Fruit fly (Drosophila melanogaster) whole organism, prepupa: ENCODE measurements around the gene yl.

Source experiments
- CG10631 ChIP-seq: fragments of 200-800 bp; sonication (Bioruptor generic); optimal IDR thresholded peaks from 2 replicates; lab custom pipeline; 2016; ENCODE audit warnings: missing biosample characterization, missing genetic modification characterization
- CG11294 ChIP-seq: fragments of 200-800 bp; sonication (Bioruptor generic); IDR thresholded peaks from 2 replicates; pipeline ENCODE4 v1.3.6; 2022; ENCODE audit warnings: missing biosample characterization, missing genetic modification characterization
- CG11762 ChIP-seq: fragments of 200-800 bp; sonication (Bioruptor generic); optimal IDR thresholded peaks from 3 replicates; lab custom pipeline; 2016; ENCODE audit warnings: missing biosample characterization, missing genetic modification characterization; ENCODE audit not compliant: insufficient read depth
- CG15336 ChIP-seq: fragments of 200-800 bp; sonication (Bioruptor generic); IDR thresholded peaks from 2 replicates; pipeline ENCODE4 v1.3.6; 2022; ENCODE audit warnings: missing biosample characterization, missing genetic modification characterization
- CG16779 ChIP-seq: fragments of 200-800 bp; sonication (Bioruptor generic); optimal IDR thresholded peaks from 3 replicates; lab custom pipeline; 2017; ENCODE audit warnings: missing biosample characterization, mild to moderate bottlenecking, missing genetic modification characterization
- CG3032 ChIP-seq: fragments of 200-800 bp; optimal IDR thresholded peaks from 2 replicates; lab custom pipeline; 2019; ENCODE audit warnings: missing biosample characterization, mild to moderate bottlenecking, missing genetic modification characterization, moderate library complexity
- CG31627 ChIP-seq: fragments of 200-800 bp; sonication (Bioruptor generic); optimal IDR thresholded peaks from 3 replicates; lab custom pipeline; 2016; ENCODE audit warnings: missing biosample characterization, missing genetic modification characterization
- CG32006 ChIP-seq: fragments of 200-800 bp; sonication (Bioruptor generic); optimal IDR thresholded peaks from 3 replicates; lab custom pipeline; 2017; ENCODE audit warnings: missing biosample characterization, mild to moderate bottlenecking, missing genetic modification characterization
- CG4318 ChIP-seq: fragments of 200-800 bp; sonication (Bioruptor generic); optimal IDR thresholded peaks from 3 replicates; lab custom pipeline; 2017; ENCODE audit warnings: missing biosample characterization, mild to moderate bottlenecking, missing genetic modification characterization
- CG6163 ChIP-seq: fragments of 200-800 bp; sonication (Bioruptor generic); IDR thresholded peaks from 3 replicates; pipeline ENCODE4 v1.3.6; 2022; ENCODE audit warnings: missing biosample characterization, missing genetic modification characterization
- CG6276 ChIP-seq: fragments of 200-800 bp; sonication (Bioruptor generic); optimal IDR thresholded peaks from 2 replicates; lab custom pipeline; 2017; ENCODE audit warnings: missing biosample characterization, mild to moderate bottlenecking, missing genetic modification characterization
- CG6792 ChIP-seq: fragments of 200-800 bp; sonication (Bioruptor generic); optimal IDR thresholded peaks from 3 replicates; lab custom pipeline; 2016; ENCODE audit warnings: missing biosample characterization, missing genetic modification characterization
- CG6808 ChIP-seq: fragments of 200-800 bp; sonication (Bioruptor generic); optimal IDR thresholded peaks from 3 replicates; lab custom pipeline; 2017; ENCODE audit warnings: missing biosample characterization, missing genetic modification characterization, mild to moderate bottlenecking, moderate library complexity, missing genetic modification reagents
- CG6854 ChIP-seq: fragments of 200-800 bp; sonication (Bioruptor generic); optimal IDR thresholded peaks from 2 replicates; lab custom pipeline; 2017; ENCODE audit warnings: missing biosample characterization, mild to moderate bottlenecking, missing genetic modification characterization
- CG7368 ChIP-seq: fragments of 200-800 bp; sonication (Bioruptor generic); optimal IDR thresholded peaks from 3 replicates; lab custom pipeline; 2016; ENCODE audit warnings: missing biosample characterization, missing genetic modification characterization
- CG8319 ChIP-seq: fragments of 200-800 bp; sonication (Bioruptor generic); optimal IDR thresholded peaks from 3 replicates; lab custom pipeline; 2016; ENCODE audit warnings: missing biosample characterization, missing genetic modification characterization
- CG8632 ChIP-seq: fragments of 200-800 bp; sonication (Bioruptor generic); optimal IDR thresholded peaks from 3 replicates; lab custom pipeline; 2016; ENCODE audit warnings: missing biosample characterization, missing genetic modification characterization
- CG9139 ChIP-seq: fragments of 200-800 bp; sonication (Bioruptor generic); optimal IDR thresholded peaks from 3 replicates; lab custom pipeline; 2017; ENCODE audit warnings: missing biosample characterization, mild to moderate bottlenecking, missing genetic modification characterization
- Eip75B ChIP-seq: fragments of 200-800 bp; sonication (Bioruptor generic); optimal IDR thresholded peaks from 3 replicates; lab custom pipeline; 2016; ENCODE audit warnings: missing biosample characterization, missing genetic modification characterization
- Eip78C ChIP-seq: fragments of 200-800 bp; sonication (Bioruptor generic); peaks from one replicate; lab custom pipeline; 2016; ENCODE audit warnings: missing biosample characterization, missing genetic modification characterization
- Ets21C ChIP-seq: fragments of 200-800 bp; sonication (Bioruptor generic); optimal IDR thresholded peaks from 3 replicates; lab custom pipeline; 2016; ENCODE audit warnings: missing biosample characterization, missing genetic modification characterization
- Ets96B ChIP-seq: fragments of 200-800 bp; optimal IDR thresholded peaks from 2 replicates; lab custom pipeline; 2019; ENCODE audit warnings: missing biosample characterization, mild to moderate bottlenecking, missing genetic modification characterization, moderate library complexity
- Gug ChIP-seq: fragments of 200-800 bp; sonication (Bioruptor generic); IDR thresholded peaks from 2 replicates; pipeline ENCODE4 v1.3.6; 2022; ENCODE audit warnings: missing biosample characterization, missing genetic modification characterization
- Hr38 ChIP-seq: sonication (Bioruptor generic); optimal IDR thresholded peaks from 2 replicates; lab custom pipeline; 2016; ENCODE audit warnings: missing biosample characterization, missing genetic modification characterization
- Hr39 ChIP-seq: fragments of 200-800 bp; sonication (Bioruptor generic); optimal IDR thresholded peaks from 2 replicates; lab custom pipeline; 2016; ENCODE audit warnings: missing biosample characterization, missing genetic modification characterization
- Hr4 ChIP-seq: fragments of 200-800 bp; sonication (Bioruptor generic); optimal IDR thresholded peaks from 3 replicates; lab custom pipeline; 2016; ENCODE audit warnings: missing biosample characterization, missing genetic modification characterization
- Met ChIP-seq: fragments of 200-800 bp; sonication (Bioruptor generic); optimal IDR thresholded peaks from 3 replicates; lab custom pipeline; 2016; ENCODE audit warnings: missing biosample characterization, missing genetic modification characterization
- OdsH ChIP-seq: fragments of 200-800 bp; sonication (Bioruptor generic); optimal IDR thresholded peaks from 3 replicates; lab custom pipeline; 2016; ENCODE audit warnings: missing biosample characterization, missing genetic modification characterization
- Smox ChIP-seq: fragments of 200-800 bp; sonication (Bioruptor generic); optimal IDR thresholded peaks from 3 replicates; lab custom pipeline; 2016; ENCODE audit warnings: missing biosample characterization, missing genetic modification characterization
- Sox102F ChIP-seq: fragments of 200-800 bp; sonication (Bioruptor generic); optimal IDR thresholded peaks from 2 replicates; lab custom pipeline; 2016; ENCODE audit warnings: missing biosample characterization, mild to moderate bottlenecking, missing genetic modification characterization
- Sox15 ChIP-seq: fragments of 200-800 bp; sonication (Bioruptor generic); optimal IDR thresholded peaks from 3 replicates; lab custom pipeline; 2016; ENCODE audit warnings: missing biosample characterization, missing genetic modification characterization
- achi ChIP-seq: fragments of 200-800 bp; sonication (Bioruptor generic); optimal IDR thresholded peaks from 3 replicates; lab custom pipeline; 2016; ENCODE audit warnings: missing biosample characterization, missing genetic modification characterization
- acj6 ChIP-seq: fragments of 200-800 bp; sonication (Bioruptor generic); optimal IDR thresholded peaks from 3 replicates; lab custom pipeline; 2016; ENCODE audit warnings: missing biosample characterization, missing genetic modification characterization
- dsx ChIP-seq: fragments of 200-800 bp; optimal IDR thresholded peaks from 3 replicates; lab custom pipeline; 2019; ENCODE audit warnings: missing biosample characterization, mild to moderate bottlenecking, missing genetic modification characterization, moderate library complexity; ENCODE audit not compliant: poor library complexity, severe bottlenecking
- eg ChIP-seq: fragments of 200-800 bp; sonication (Bioruptor generic); IDR thresholded peaks from 3 replicates; pipeline ENCODE4 v1.3.6; 2022; ENCODE audit warnings: missing biosample characterization, missing genetic modification characterization
- esn ChIP-seq: fragments of 200-800 bp; sonication (Bioruptor generic); optimal IDR thresholded peaks from 2 replicates; lab custom pipeline; 2016; ENCODE audit warnings: missing biosample characterization, mild to moderate bottlenecking, missing genetic modification characterization, moderate library complexity
- fd85E ChIP-seq: fragments of 200-800 bp; sonication (Bioruptor generic); optimal IDR thresholded peaks from 3 replicates; lab custom pipeline; 2016; ENCODE audit warnings: missing biosample characterization, missing genetic modification characterization
- fkh ChIP-seq: fragments of 200-800 bp; sonication (Bioruptor generic); optimal IDR thresholded peaks from 3 replicates; lab custom pipeline; 2017; ENCODE audit warnings: missing biosample characterization, mild to moderate bottlenecking, missing genetic modification characterization, moderate library complexity
- lz ChIP-seq: fragments of 200-800 bp; sonication (Bioruptor generic); optimal IDR thresholded peaks from 3 replicates; lab custom pipeline; 2016; ENCODE audit warnings: missing biosample characterization, missing genetic modification characterization
- net ChIP-seq: fragments of 200-800 bp; sonication (Bioruptor generic); optimal IDR thresholded peaks from 3 replicates; lab custom pipeline; 2016; ENCODE audit warnings: missing biosample characterization, missing genetic modification characterization
- pdm3 ChIP-seq: fragments of 200-800 bp; sonication (Bioruptor generic); optimal IDR thresholded peaks from 3 replicates; lab custom pipeline; 2016; ENCODE audit warnings: missing biosample characterization, missing genetic modification characterization
- salr ChIP-seq, 2 experiments: fragments of 200-800 bp; sonication (Bioruptor generic); optimal IDR thresholded peaks; 3 replicates each; lab custom pipeline; 2016 to 2018; ENCODE audit warnings: missing biosample characterization in 2 of 2, missing genetic modification characterization in 2 of 2, mild to moderate bottlenecking in 1 of 2
- ss ChIP-seq, 2 experiments: fragments of 200-800 bp; sonication (Bioruptor generic); optimal IDR thresholded peaks; 2 replicates in 1 of 2; 3 replicates in 1 of 2; lab custom pipeline; 2017 to 2018; ENCODE audit warnings: mild to moderate bottlenecking in 2 of 2, missing biosample characterization in 2 of 2, missing genetic modification characterization in 2 of 2, moderate library complexity in 1 of 2
- svp ChIP-seq: fragments of 200-800 bp; sonication (Bioruptor generic); peaks from one replicate; lab custom pipeline; 2016; ENCODE audit warnings: missing biosample characterization, missing genetic modification characterization
- topi ChIP-seq: fragments of 200-800 bp; sonication (Bioruptor generic); optimal IDR thresholded peaks from 3 replicates; lab custom pipeline; 2016; ENCODE audit warnings: missing biosample characterization, missing genetic modification characterization
- vri ChIP-seq: fragments of 200-800 bp; sonication (Bioruptor generic); optimal IDR thresholded peaks from 3 replicates; lab custom pipeline; 2016; ENCODE audit warnings: missing biosample characterization, mild to moderate bottlenecking, missing genetic modification characterization

Gene yl

DNA sequence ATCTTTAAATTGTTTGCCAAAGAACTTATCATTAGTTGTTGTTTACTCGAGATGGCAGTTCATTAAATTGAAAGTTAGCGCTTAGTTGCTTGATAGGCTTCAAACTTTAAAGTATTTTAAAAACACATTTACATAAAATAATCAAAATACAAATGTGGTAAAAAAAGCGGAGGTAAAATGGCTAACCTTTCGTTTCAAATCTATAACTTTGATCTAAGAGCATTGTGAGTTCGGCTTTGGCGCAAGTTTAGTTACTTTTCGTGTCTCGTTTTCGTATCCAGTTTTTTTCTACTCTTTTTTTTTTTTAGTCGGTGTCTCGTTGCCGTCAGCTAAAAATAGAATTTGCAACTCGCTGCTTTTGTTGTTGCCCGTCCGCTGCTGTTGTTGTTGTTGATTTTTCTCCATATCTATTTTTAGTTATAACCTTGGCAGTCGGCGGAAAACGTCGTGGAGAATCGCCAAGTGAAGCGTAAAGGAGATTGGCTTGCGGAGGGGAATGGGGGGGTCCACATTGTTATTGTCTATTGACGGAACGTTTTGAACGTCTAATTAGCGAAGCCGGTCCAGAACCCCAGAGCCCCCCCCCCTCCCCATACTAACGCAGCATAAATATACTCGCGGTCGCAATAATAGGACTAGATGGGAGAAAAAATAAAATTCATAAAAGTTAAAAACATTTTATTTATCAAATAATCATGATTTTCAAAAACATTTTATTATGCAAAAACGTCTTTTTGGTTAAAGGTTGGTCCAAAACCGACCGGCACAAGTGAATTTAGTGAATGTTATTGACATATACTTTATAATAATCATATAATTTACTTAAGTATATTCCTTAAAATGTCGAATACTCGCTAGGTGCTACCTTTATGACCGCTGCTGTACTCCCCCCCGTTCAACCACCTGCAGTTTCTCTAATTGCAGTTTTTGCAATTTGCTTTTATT lies 21.8 kb downstream of the yl start (continued):
- peak; percentile 85 for TF ChIP-seq CG11294 (GFP tag; lab: Robert Waterston, UW)
- no peak for TF ChIP-seq Hr38 (GFP tag; lab: Kevin White, UChicago)
- no peak for TF ChIP-seq Hr39 (GFP tag; lab: Kevin White, UChicago)
- TF ChIP-seq CG10631 (GFP tag; lab: Kevin White, UChicago) = peak; percentile 73
- peak; percentile 71 for TF ChIP-seq achi (GFP tag; lab: Kevin White, UChicago)
- TF ChIP-seq CG6276 (GFP tag; lab: Kevin White, UChicago) = peak; percentile 87
- no peak for TF ChIP-seq Eip75B (GFP tag; lab: Kevin White, UChicago)
- TF ChIP-seq CG11762 (GFP tag; lab: Kevin White, UChicago) = peak; percentile 45
- no peak for TF ChIP-seq fd85E (GFP tag; lab: Kevin White, UChicago)
- TF ChIP-seq esn (GFP tag; lab: Kevin White, UChicago) = no peak
- TF ChIP-seq CG15336 (GFP tag; lab: Robert Waterston, UW) = peak; percentile 88
- TF ChIP-seq CG6854 = peak; percentile 13
- TF ChIP-seq Ets96B = peak; percentile 75
- peak; percentile 71 for TF ChIP-seq OdsH (GFP tag; lab: Kevin White, UChicago)
- no peak for TF ChIP-seq vri (GFP tag; lab: Kevin White, UChicago)
- no peak for TF ChIP-seq Sox102F (GFP tag; lab: Kevin White, UChicago)
- TF ChIP-seq, all 60 proteins: peak for 40

DNA sequence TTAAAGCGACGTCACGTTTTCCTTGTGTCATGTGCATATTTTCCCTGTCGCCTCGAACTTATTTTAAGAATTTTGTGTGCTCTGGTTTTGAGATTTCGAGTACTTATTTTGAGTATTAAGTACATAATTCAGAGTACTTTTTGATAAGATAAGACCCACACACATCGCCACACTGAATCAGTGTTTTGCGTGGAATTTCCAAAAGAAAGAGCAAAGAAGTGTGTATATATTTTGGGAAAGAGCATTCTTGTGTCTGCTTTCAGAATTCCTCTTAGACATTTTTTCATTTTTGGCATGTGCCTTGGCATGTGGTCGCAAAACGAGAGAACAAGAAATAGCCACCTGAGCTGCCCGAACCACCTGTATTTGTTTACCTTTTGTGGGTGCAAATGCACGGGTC lies 22.8 kb downstream of the yl start:
- TF ChIP-seq pdm3 (GFP tag; lab: Kevin White, UChicago) = no peak
- TF ChIP-seq CG16779 (tag; lab: Kevin White, UChicago) = no peak
- peak; percentile 9 for TF ChIP-seq Smox (GFP tag; lab: Kevin White, UChicago)
- no peak for TF ChIP-seq CG7368
- TF ChIP-seq CG31627 (GFP tag; lab: Kevin White, UChicago) = peak; percentile 16
- no peak for TF ChIP-seq CG6854
- no peak for TF ChIP-seq CG8319 (GFP tag; lab: Kevin White, UChicago)
- TF ChIP-seq Met (GFP tag; lab: Kevin White, UChicago) = peak; percentile 38
- TF ChIP-seq Sox15 (GFP tag; lab: Kevin White, UChicago) = no peak
- TF ChIP-seq CG6276 (GFP tag; lab: Kevin White, UChicago) = no peak
- TF ChIP-seq Eip78C (GFP tag; lab: Kevin White, UChicago) = peak; percentile 66
- TF ChIP-seq CG6808 (GFP tag; lab: Kevin White, UChicago) = no peak
- TF ChIP-seq Gug (GFP tag; lab: Robert Waterston, UW) = no peak
- peak; percentile 6 for TF ChIP-seq Ets21C (GFP tag; lab: Kevin White, UChicago)
- no peak for TF ChIP-seq CG8632
- TF ChIP-seq Hr4 (GFP tag; lab: Kevin White, UChicago) = no peak
- TF ChIP-seq CG32006 (GFP tag; lab: Kevin White, UChicago) = peak; percentile 38
- TF ChIP-seq eg = no peak; the same call in 2 of the 3 replicates
- peak; percentile 80 for TF ChIP-seq svp (GFP tag; lab: Kevin White, UChicago)
- TF ChIP-seq CG15336 (GFP tag; lab: Robert Waterston, UW) = no peak
- TF ChIP-seq achi (GFP tag; lab: Kevin White, UChicago) = no peak
- no peak for TF ChIP-seq salr (GFP tag; optimal IDR thresholded peaks at IDR 0.05; lab: Kevin White, UChicago)
- no peak for TF ChIP-seq CG4318
- peak in 1 of 2 experiments; percentile 17 for TF ChIP-seq ss (GFP tag; optimal IDR thresholded peaks at IDR 0.05; lab: Kevin White, UChicago)
- no peak for TF ChIP-seq dsx (GFP tag; lab: Kevin White, UChicago)
- TF ChIP-seq CG10631 (GFP tag; lab: Kevin White, UChicago) = no peak
- TF ChIP-seq CG6792 (GFP tag; lab: Kevin White, UChicago) = no peak
- TF ChIP-seq CG11294 (GFP tag; lab: Robert Waterston, UW) = no peak
- TF ChIP-seq acj6 = no peak
- peak; percentile 17 for TF ChIP-seq topi (GFP tag; lab: Kevin White, UChicago)
- no peak for TF ChIP-seq CG9139
- TF ChIP-seq fd85E (GFP tag; lab: Kevin White, UChicago) = no peak
- peak; percentile 36; the same call in 1 of the 3 replicates for TF ChIP-seq CG6163
- no peak for TF ChIP-seq esn (GFP tag; lab: Kevin White, UChicago)
- no peak for TF ChIP-seq net (GFP tag; lab: Kevin White, UChicago)
- TF ChIP-seq Hr38 (GFP tag; lab: Kevin White, UChicago) = no peak
- peak; percentile 41 for TF ChIP-seq CG3032 (tag; lab: Kevin White, UChicago)
- no peak for TF ChIP-seq OdsH (GFP tag; lab: Kevin White, UChicago)
- TF ChIP-seq lz (GFP tag; lab: Kevin White, UChicago) = peak; percentile 14
- peak; percentile 42 for TF ChIP-seq fkh (GFP tag; lab: Kevin White, UChicago)
- no peak for TF ChIP-seq CG11762 (GFP tag; lab: Kevin White, UChicago)
